Worm (Caenorhabditis elegans) whole organism, late embryonic: ENCODE measurements around the gene F16G10.3.

ENCODE experiments used
- F13H6.1 ChIP-seq: sonication (generic microtip); optimal IDR thresholded peaks from 2 replicates; lab custom pipeline; 2016; ENCODE audit warnings: missing genetic modification characterization, missing compliant biosample characterization
- K09A11.1 ChIP-seq: sonication (generic microtip); optimal IDR thresholded peaks from 2 replicates; lab custom pipeline; 2017; ENCODE audit warnings: antibody characterized with exemption, mild to moderate bottlenecking, missing genetic modification characterization, missing compliant biosample characterization; ENCODE audit not compliant: insufficient read depth
- Y22D7AL.16 ChIP-seq: sonication (generic microtip); optimal IDR thresholded peaks from 2 replicates; lab custom pipeline; 2016; ENCODE audit warnings: missing genetic modification characterization, missing compliant biosample characterization
- ahr-1 ChIP-seq: sonication (generic microtip); optimal IDR thresholded peaks from 2 replicates; lab custom pipeline; 2016; ENCODE audit warnings: missing genetic modification characterization, missing compliant biosample characterization
- ceh-14 ChIP-seq: sonication (generic microtip); optimal IDR thresholded peaks from 2 replicates; lab custom pipeline; 2016; ENCODE audit warnings: missing genotype, missing genetic modification characterization, missing compliant biosample characterization
- ceh-19 ChIP-seq: fragments of 200-800 bp; sonication (Bioruptor generic); optimal IDR thresholded peaks from 2 replicates; lab custom pipeline; 2018; ENCODE audit warnings: mild to moderate bottlenecking, missing genetic modification characterization, missing compliant biosample characterization
- ceh-2 ChIP-seq: sonication (generic microtip); optimal IDR thresholded peaks from 2 replicates; lab custom pipeline; 2016; ENCODE audit warnings: missing genotype, missing genetic modification characterization, missing compliant biosample characterization
- ceh-22 ChIP-seq: sonication (generic microtip); optimal IDR thresholded peaks from 2 replicates; lab custom pipeline; 2017; ENCODE audit warnings: missing biosample characterization, missing genetic modification characterization
- ceh-24 ChIP-seq: sonication (generic microtip); optimal IDR thresholded peaks from 2 replicates; lab custom pipeline; 2016; ENCODE audit warnings: mild to moderate bottlenecking, missing genetic modification characterization, missing compliant biosample characterization
- ceh-31 ChIP-seq: sonication (generic microtip); optimal IDR thresholded peaks from 2 replicates; lab custom pipeline; 2016; ENCODE audit warnings: missing genetic modification characterization, missing compliant biosample characterization
- ceh-45 ChIP-seq: fragments of 200-800 bp; sonication (Bioruptor generic); IDR thresholded peaks from 2 replicates; pipeline ENCODE4 v1.3.6; 2022; ENCODE audit warnings: missing genetic modification reagents, missing genetic modification characterization, missing compliant biosample characterization
- ceh-48 ChIP-seq: sonication (generic microtip); optimal IDR thresholded peaks from 2 replicates; lab custom pipeline; 2016; ENCODE audit warnings: missing genetic modification characterization, inconsistent platforms, missing compliant biosample characterization
- ceh-6 ChIP-seq: fragments of 200-800 bp; sonication (Bioruptor generic); optimal IDR thresholded peaks from 2 replicates; lab custom pipeline; 2018; ENCODE audit warnings: mild to moderate bottlenecking, missing genetic modification characterization, missing compliant biosample characterization
- ceh-9 ChIP-seq: sonication (generic microtip); optimal IDR thresholded peaks from 2 replicates; lab custom pipeline; 2016; ENCODE audit warnings: mild to moderate bottlenecking, missing genetic modification characterization, inconsistent platforms, missing compliant biosample characterization
- dmd-4 ChIP-seq: sonication (generic microtip); optimal IDR thresholded peaks from 2 replicates; lab custom pipeline; 2016; ENCODE audit warnings: borderline replicate concordance, missing genetic modification characterization, missing compliant biosample characterization
- elt-4 ChIP-seq: sonication (generic microtip); optimal IDR thresholded peaks from 2 replicates; lab custom pipeline; 2016; ENCODE audit warnings: missing genetic modification characterization, missing compliant biosample characterization
- ets-4 ChIP-seq: sonication (generic microtip); optimal IDR thresholded peaks from 2 replicates; lab custom pipeline; 2016; ENCODE audit warnings: missing genetic modification characterization, missing compliant biosample characterization
- eyg-1 ChIP-seq: sonication (generic microtip); optimal IDR thresholded peaks from 2 replicates; lab custom pipeline; 2016; ENCODE audit warnings: missing genotype, missing genetic modification characterization, missing compliant biosample characterization
- fkh-6 ChIP-seq: sonication (generic microtip); optimal IDR thresholded peaks from 2 replicates; lab custom pipeline; 2016; ENCODE audit warnings: missing genetic modification characterization, missing compliant biosample characterization
- gmeb-2 ChIP-seq: sonication (generic microtip); optimal IDR thresholded peaks from 2 replicates; lab custom pipeline; 2016; ENCODE audit warnings: missing genetic modification characterization, inconsistent platforms, missing compliant biosample characterization
- hlh-15 ChIP-seq: sonication (generic microtip); optimal IDR thresholded peaks from 2 replicates; lab custom pipeline; 2016; ENCODE audit warnings: missing genetic modification characterization, missing compliant biosample characterization
- hlh-30 ChIP-seq: sonication (generic microtip); optimal IDR thresholded peaks from 2 replicates; lab custom pipeline; 2017; ENCODE audit warnings: antibody characterized with exemption, missing genetic modification characterization, missing compliant biosample characterization; ENCODE audit not compliant: insufficient read depth
- hlh-6 ChIP-seq: sonication (generic microtip); optimal IDR thresholded peaks from 2 replicates; lab custom pipeline; 2016; ENCODE audit warnings: missing genotype, missing genetic modification characterization, missing compliant biosample characterization
- lim-6 ChIP-seq: sonication (generic microtip); optimal IDR thresholded peaks from 2 replicates; lab custom pipeline; 2016; ENCODE audit warnings: missing genetic modification characterization, missing compliant biosample characterization
- lin-11 ChIP-seq: fragments of 200-800 bp; sonication (Bioruptor generic); optimal IDR thresholded peaks from 2 replicates; lab custom pipeline; 2018; ENCODE audit warnings: mild to moderate bottlenecking, missing genetic modification characterization, missing compliant biosample characterization
- madf-2 ChIP-seq: sonication (generic microtip); optimal IDR thresholded peaks from 2 replicates; lab custom pipeline; 2017; ENCODE audit warnings: missing genetic modification characterization, missing compliant biosample characterization
- mec-3 ChIP-seq: sonication (generic microtip); optimal IDR thresholded peaks from 2 replicates; lab custom pipeline; 2016; ENCODE audit warnings: borderline replicate concordance, missing genetic modification characterization, missing compliant biosample characterization
- nfya-1 ChIP-seq: sonication (generic microtip); optimal IDR thresholded peaks from 2 replicates; lab custom pipeline; 2017; ENCODE audit warnings: missing genetic modification characterization, mild to moderate bottlenecking, missing compliant biosample characterization, antibody characterized with exemption, moderate library complexity
- nhr-232 ChIP-seq: sonication (generic microtip); optimal IDR thresholded peaks from 2 replicates; lab custom pipeline; 2016; ENCODE audit warnings: missing genetic modification characterization, missing compliant biosample characterization
- npax-4 ChIP-seq: sonication (generic microtip); optimal IDR thresholded peaks from 2 replicates; lab custom pipeline; 2016; ENCODE audit warnings: missing genetic modification characterization, missing compliant biosample characterization
- odd-2 ChIP-seq: sonication (generic microtip); optimal IDR thresholded peaks from 2 replicates; lab custom pipeline; 2017; ENCODE audit warnings: antibody characterized with exemption, mild to moderate bottlenecking, missing genetic modification characterization, missing compliant biosample characterization
- pag-3 ChIP-seq: sonication (generic microtip); optimal IDR thresholded peaks from 2 replicates; lab custom pipeline; 2016; ENCODE audit warnings: missing compliant biosample characterization, missing genetic modification characterization, borderline replicate concordance
- pat-9 ChIP-seq: fragments of 200-800 bp; sonication (Bioruptor generic); optimal IDR thresholded peaks from 2 replicates; lab custom pipeline; 2018; ENCODE audit warnings: mild to moderate bottlenecking, missing genetic modification characterization, moderate library complexity, missing compliant biosample characterization
- pax-1 ChIP-seq: fragments of 150-350 bp; optimal IDR thresholded peaks from 2 replicates; lab custom pipeline; 2014; ENCODE audit warnings: missing biosample characterization, missing genetic modification characterization
- pqm-1 ChIP-seq: sonication (generic microtip); optimal IDR thresholded peaks from 2 replicates; lab custom pipeline; 2016; ENCODE audit warnings: missing genetic modification characterization, missing compliant biosample characterization
- rnt-1 ChIP-seq: sonication (generic microtip); optimal IDR thresholded peaks from 2 replicates; lab custom pipeline; 2016; ENCODE audit warnings: missing genetic modification characterization, missing compliant biosample characterization
- sdc-2 ChIP-seq: sonication (generic microtip); optimal IDR thresholded peaks from 2 replicates; lab custom pipeline; 2016; ENCODE audit warnings: missing genotype, missing genetic modification characterization, missing compliant biosample characterization
- sox-4 ChIP-seq: sonication (generic microtip); optimal IDR thresholded peaks from 2 replicates; lab custom pipeline; 2017; ENCODE audit warnings: mild to moderate bottlenecking, missing genetic modification characterization, inconsistent platforms, missing compliant biosample characterization
- tbx-2 ChIP-seq: sonication (generic microtip); optimal IDR thresholded peaks from 2 replicates; lab custom pipeline; 2016; ENCODE audit warnings: missing genetic modification characterization, missing compliant biosample characterization
- ttx-3 ChIP-seq: sonication (generic microtip); optimal IDR thresholded peaks from 2 replicates; lab custom pipeline; 2016; ENCODE audit warnings: missing genetic modification reagents, missing genetic modification characterization, missing compliant biosample characterization
- unc-3 ChIP-seq, 2 experiments: fragments of 200-800 bp in 1 of 2; sonication (Bioruptor generic) in 1 of 2; sonication (generic microtip) in 1 of 2; conservative IDR thresholded peaks in 1 of 2; optimal IDR thresholded peaks in 1 of 2; 2 replicates each; pipeline versions ENCODE4 v1.3.6 to Lab custom; 2016 to 2022; ENCODE audit warnings: missing compliant biosample characterization in 2 of 2, missing genetic modification characterization in 2 of 2, missing genetic modification reagents in 1 of 2
- unc-55 ChIP-seq: sonication (generic microtip); optimal IDR thresholded peaks from 2 replicates; lab custom pipeline; 2017; ENCODE audit warnings: missing biosample characterization, missing genetic modification reagents, missing genetic modification characterization

F16G10.3 gene

DNA sequence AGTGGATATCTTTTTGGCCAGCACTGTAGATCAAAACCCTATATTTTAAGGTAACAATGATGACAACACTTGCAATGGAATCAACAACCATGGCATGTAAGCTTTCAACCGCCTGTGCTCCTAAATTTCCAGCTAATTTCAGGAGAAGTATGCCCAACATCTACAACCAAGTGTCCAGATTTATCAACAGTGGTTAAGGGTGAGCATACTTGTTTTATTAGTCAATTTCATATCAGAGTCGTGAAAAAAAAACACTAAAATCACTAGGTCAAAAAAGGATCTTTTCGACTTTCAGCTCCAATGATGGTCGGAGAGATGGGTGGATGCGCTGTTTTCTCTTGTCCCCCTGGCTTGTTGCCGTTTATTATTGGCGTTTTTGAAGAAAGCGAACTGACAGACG lies 31.8 kb downstream of the F16G10.3 start, which contains the start of gene F16G10.1:
TSS of gene F16G10.1 (plus strand) at position 301 of the 400 bp plus-strand sequence.
- TF ChIP-seq pat-9 (tag; lab: Kevin White, UChicago) (no peak), ceh-6 (GFP tag; lab: Kevin White, UChicago) (no peak), unc-55 (no peak), ceh-22 (no peak), dmd-4 (tag; lab: Kevin White, UChicago) (no peak), nhr-232 (tag; lab: Kevin White, UChicago) (no peak), nfya-1 (tag; lab: Kevin White, UChicago) (no peak), ets-4 (no peak), hlh-6 (no peak), F13H6.1 (tag; lab: Kevin White, UChicago) (no peak), sdc-2 (tag; lab: Kevin White, UChicago) (no peak)
- TF ChIP-seq, all 69 proteins: peak for 0

- no peak for TF ChIP-seq nhr-232 (tag; lab: Kevin White, UChicago)
- TF ChIP-seq ceh-14 (tag; lab: Kevin White, UChicago), result no peak
- no peak for TF ChIP-seq ceh-2
- no peak for TF ChIP-seq F13H6.1 (tag; lab: Kevin White, UChicago)
- no peak for TF ChIP-seq sdc-2 (tag; lab: Kevin White, UChicago)
- no peak for TF ChIP-seq ceh-31 (tag; lab: Kevin White, UChicago)
- TF ChIP-seq odd-2 (tag; lab: Kevin White, UChicago), result no peak
- TF ChIP-seq madf-2 (tag; lab: Kevin White, UChicago), result no peak
- no peak for TF ChIP-seq unc-3 (GFP tag; conservative IDR thresholded peaks at IDR 0.05; lab: Robert Waterston, UW)
- TF ChIP-seq unc-3 (tag; optimal IDR thresholded peaks at IDR 0.05; lab: Kevin White, UChicago), result no peak
These were observed 38.9 kb downstream of the F16G10.3 start for ce11 chrII:2411093-2411492.

DNA sequence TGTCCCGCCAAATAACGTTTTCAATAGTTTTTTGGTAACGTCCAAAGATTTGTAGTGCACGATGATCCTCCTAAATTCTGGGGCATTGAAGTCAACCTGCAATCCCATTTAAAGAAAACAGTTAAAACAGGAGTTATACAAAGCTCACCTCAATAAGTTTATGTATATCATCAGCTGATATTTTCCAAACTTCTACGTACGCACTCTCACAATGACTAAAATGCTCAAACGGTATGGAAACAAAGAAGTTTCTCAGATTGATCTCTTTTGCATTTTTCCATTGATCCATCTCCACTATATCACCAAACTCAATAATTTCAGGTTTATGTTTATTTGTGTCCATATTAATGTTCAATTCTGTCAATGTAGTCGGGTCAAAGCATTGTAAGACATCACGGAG lies 39.4 kb downstream of the F16G10.3 start:
- no peak for TF ChIP-seq eyg-1 (tag; lab: Kevin White, UChicago)
- TF ChIP-seq tbx-2, result no peak
- TF ChIP-seq ahr-1 (tag; lab: Kevin White, UChicago), result no peak
- no peak for TF ChIP-seq K09A11.1 (tag; lab: Kevin White, UChicago)
- TF ChIP-seq npax-4, result no peak
- TF ChIP-seq madf-2 (tag; lab: Kevin White, UChicago), result no peak
- no peak for TF ChIP-seq F13H6.1 (tag; lab: Kevin White, UChicago)
- no peak for TF ChIP-seq ceh-48 (tag; lab: Kevin White, UChicago)
- no peak for TF ChIP-seq mec-3 (tag; lab: Kevin White, UChicago)
- no peak for TF ChIP-seq pqm-1 (tag; lab: Kevin White, UChicago)
- no peak for TF ChIP-seq fkh-6
- TF ChIP-seq lin-11 (tag; lab: Kevin White, UChicago), result no peak
- no peak for TF ChIP-seq ceh-24 (tag; lab: Kevin White, UChicago)
- TF ChIP-seq ceh-19 (GFP tag; lab: Kevin White, UChicago), result no peak
- TF ChIP-seq hlh-15 (tag; lab: Kevin White, UChicago), result no peak

DNA sequence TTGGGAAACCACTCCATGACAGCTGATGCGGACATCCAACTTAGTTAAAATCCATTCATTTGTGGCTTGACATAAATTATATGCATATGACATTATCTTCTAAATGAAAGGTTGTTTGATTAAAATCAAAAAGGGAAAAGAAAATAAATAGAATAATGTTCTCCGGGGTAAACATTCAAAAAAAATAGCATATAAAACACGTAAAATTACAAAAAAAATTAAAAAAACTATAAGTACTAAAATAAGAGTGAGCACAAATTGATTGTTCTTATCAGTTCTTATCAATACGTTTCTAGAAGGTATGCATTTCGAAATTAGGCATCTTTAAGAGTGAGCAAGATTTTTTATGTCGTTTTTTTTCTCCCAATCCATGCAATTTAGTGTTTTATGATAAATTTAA lies 40.5 kb downstream of the F16G10.3 start, which contains the start of gene fbxa-182:
TSS of gene fbxa-182 (minus strand) at position 101 of the 400 bp plus-strand sequence.
- no peak for TF ChIP-seq Y22D7AL.16 (tag; lab: Kevin White, UChicago)
- no peak for TF ChIP-seq lim-6 (tag; lab: Kevin White, UChicago)

ce11 chrII:2415439-2415838 lies 43.2 kb downstream of the F16G10.3 start, which contains the start of gene fbxa-4:
TSS of gene fbxa-4 (minus strand) at chrII:2415531.
- TF ChIP-seq ceh-48 (tag; lab: Kevin White, UChicago), result no peak
- TF ChIP-seq ceh-6 (GFP tag; lab: Kevin White, UChicago), result no peak
- TF ChIP-seq rnt-1 (tag; lab: Kevin White, UChicago), result no peak
- TF ChIP-seq hlh-30 (tag; lab: Kevin White, UChicago), result no peak
- no peak for TF ChIP-seq dmd-4 (tag; lab: Kevin White, UChicago)
- TF ChIP-seq pax-1 (tag; lab: Kevin White, UChicago), result no peak
- no peak for TF ChIP-seq sox-4 (tag; lab: Kevin White, UChicago)
- TF ChIP-seq ceh-45, result no peak
- TF ChIP-seq tbx-2, result no peak
- TF ChIP-seq pag-3 (tag; lab: Kevin White, UChicago), result no peak
- TF ChIP-seq ceh-2, result no peak
- no peak for TF ChIP-seq elt-4 (tag; lab: Kevin White, UChicago)
- TF ChIP-seq ceh-9 (tag; lab: Kevin White, UChicago), result no peak
- no peak for TF ChIP-seq ttx-3 (tag; lab: Kevin White, UChicago)
- no peak for TF ChIP-seq gmeb-2 (tag; lab: Kevin White, UChicago)
